Fruit fly (Drosophila melanogaster) whole organism, embryonic: Measurements from ENCODE around the gene moody.

Source experiments
- Abd-B ChIP-seq: fragments of 200-800 bp; sonication (Bioruptor generic); optimal IDR thresholded peaks from 2 replicates; lab custom pipeline; 2018; ENCODE audit warnings: missing biosample characterization, mild to moderate bottlenecking, missing genetic modification characterization, moderate library complexity
- Antp ChIP-seq: fragments of 200-800 bp; sonication (Bioruptor generic); optimal IDR thresholded peaks from 3 replicates; lab custom pipeline; 2016; ENCODE audit warnings: missing biosample characterization, missing genetic modification characterization
- CG10267 ChIP-seq: fragments of 200-800 bp; sonication (Bioruptor generic); optimal IDR thresholded peaks from 2 replicates; lab custom pipeline; 2018; ENCODE audit warnings: missing biosample characterization, mild to moderate bottlenecking, missing genetic modification characterization, moderate library complexity
- CG10543 ChIP-seq: fragments of 200-800 bp; sonication (Bioruptor generic); optimal IDR thresholded peaks from 3 replicates; lab custom pipeline; 2017; ENCODE audit warnings: missing biosample characterization, mild to moderate bottlenecking, missing genetic modification characterization, moderate library complexity
- CG11247 ChIP-seq: fragments of 200-800 bp; sonication (Bioruptor generic); IDR thresholded peaks from 2 replicates; pipeline ENCODE4 v1.3.6; 2022; ENCODE audit warnings: missing biosample characterization, missing genetic modification characterization
- CG11696 ChIP-seq: fragments of 200-800 bp; sonication (Bioruptor generic); IDR thresholded peaks from 2 replicates; pipeline ENCODE4 v1.3.6; 2022; ENCODE audit warnings: missing biosample characterization, missing genetic modification characterization
- CG12219 ChIP-seq: fragments of 200-800 bp; sonication (Bioruptor generic); optimal IDR thresholded peaks from 3 replicates; lab custom pipeline; 2018; ENCODE audit warnings: missing biosample characterization, mild to moderate bottlenecking, missing genetic modification characterization
- CG12299 ChIP-seq: fragments of 200-800 bp; sonication (Bioruptor generic); optimal IDR thresholded peaks from 2 replicates; lab custom pipeline; 2018; ENCODE audit warnings: missing biosample characterization, mild to moderate bottlenecking, missing genetic modification characterization
- CG15011 ChIP-seq: fragments of 200-800 bp; sonication (Bioruptor generic); optimal IDR thresholded peaks from 3 replicates; lab custom pipeline; 2018; ENCODE audit warnings: missing biosample characterization, mild to moderate bottlenecking, missing genetic modification characterization
- CG17612 ChIP-seq: fragments of 200-800 bp; sonication (Bioruptor generic); IDR thresholded peaks from 2 replicates; pipeline ENCODE4 v1.3.6; 2022; ENCODE audit warnings: missing biosample characterization, missing genetic modification characterization
- CG2116 ChIP-seq: fragments of 200-800 bp; sonication (Bioruptor generic); optimal IDR thresholded peaks from 3 replicates; lab custom pipeline; 2018; ENCODE audit warnings: missing biosample characterization, mild to moderate bottlenecking, missing genetic modification characterization
- CG2712 ChIP-seq: fragments of 200-800 bp; optimal IDR thresholded peaks from 3 replicates; lab custom pipeline; 2019; ENCODE audit warnings: missing biosample characterization, mild to moderate bottlenecking, missing genetic modification characterization, moderate library complexity
- CG3163 ChIP-seq: fragments of 200-800 bp; sonication (Bioruptor generic); optimal IDR thresholded peaks from 3 replicates; lab custom pipeline; 2016; ENCODE audit warnings: missing biosample characterization, missing genetic modification characterization
- CG34376 ChIP-seq: fragments of 200-800 bp; sonication (Bioruptor generic); optimal IDR thresholded peaks from 2 replicates; lab custom pipeline; 2018; ENCODE audit warnings: missing biosample characterization, mild to moderate bottlenecking, missing genetic modification characterization
- CG43689 ChIP-seq: fragments of 200-800 bp; sonication (Bioruptor generic); IDR thresholded peaks from 2 replicates; pipeline ENCODE4 v1.3.6; 2022; ENCODE audit warnings: missing biosample characterization, missing genetic modification characterization
- CG6689 ChIP-seq: fragments of 200-800 bp; sonication (Bioruptor generic); IDR thresholded peaks from 2 replicates; pipeline ENCODE4 v1.3.6; 2022; ENCODE audit warnings: missing biosample characterization, missing genetic modification characterization
- CG6765 ChIP-seq: fragments of 200-800 bp; sonication (Bioruptor generic); optimal IDR thresholded peaks from 3 replicates; lab custom pipeline; 2017; ENCODE audit warnings: missing biosample characterization, mild to moderate bottlenecking, missing genetic modification characterization
- CG7987 ChIP-seq: fragments of 200-800 bp; sonication (Bioruptor generic); optimal IDR thresholded peaks from 2 replicates; lab custom pipeline; 2018; ENCODE audit warnings: missing biosample characterization, mild to moderate bottlenecking, missing genetic modification characterization, moderate library complexity
- CrebB ChIP-seq: fragments of 200-800 bp; sonication (Bioruptor generic); optimal IDR thresholded peaks from 3 replicates; lab custom pipeline; 2018; ENCODE audit warnings: missing biosample characterization, mild to moderate bottlenecking, missing genetic modification characterization
- Dfd ChIP-seq, 2 experiments: fragments of >200 bp; optimal IDR thresholded peaks; 2 replicates each; lab custom pipeline; 2017; ENCODE audit warnings: missing biosample characterization in 2 of 2, missing genetic modification characterization in 2 of 2
- HLH3B ChIP-seq: fragments of 200-800 bp; sonication (Bioruptor generic); IDR thresholded peaks from 2 replicates; pipeline ENCODE4 v1.3.6; 2022; ENCODE audit warnings: missing biosample characterization, missing genetic modification characterization
- Hr78 ChIP-seq, 2 experiments: fragments of 200-800 bp in 1 of 2; fragments of >200 bp in 1 of 2; sonication (Bioruptor generic) in 1 of 2; optimal IDR thresholded peaks; 2 replicates each; lab custom pipeline; 2017 to 2019; ENCODE audit warnings: missing biosample characterization in 2 of 2, missing genetic modification characterization in 2 of 2, mild to moderate bottlenecking in 1 of 2, moderate library complexity in 1 of 2
- Kr ChIP-seq: fragments of 200-800 bp; sonication (Bioruptor generic); optimal IDR thresholded peaks from 2 replicates; lab custom pipeline; 2017; ENCODE audit warnings: missing biosample characterization, mild to moderate bottlenecking, missing genetic modification characterization
- NFAT ChIP-seq: fragments of 200-800 bp; sonication (Bioruptor generic); IDR thresholded peaks from 2 replicates; pipeline ENCODE4 v1.3.6; 2022; ENCODE audit warnings: missing biosample characterization, missing genetic modification characterization
- Nf-YC ChIP-seq: fragments of 200-800 bp; optimal IDR thresholded peaks from 3 replicates; lab custom pipeline; 2019; ENCODE audit warnings: missing biosample characterization, mild to moderate bottlenecking, missing genetic modification characterization, moderate library complexity
- Ptx1 ChIP-seq: fragments of 200-800 bp; sonication (Bioruptor generic); IDR thresholded peaks from 2 replicates; pipeline ENCODE4 v1.3.6; 2022; ENCODE audit warnings: missing biosample characterization, missing genetic modification characterization
- Scr ChIP-seq: fragments of 200-800 bp; sonication (Bioruptor generic); IDR thresholded peaks from 2 replicates; pipeline ENCODE4 v1.3.6; 2022; ENCODE audit warnings: missing biosample characterization, missing genetic modification characterization; ENCODE audit not compliant: partially characterized antibody
- Sin3A ChIP-seq: fragments of >200 bp; optimal IDR thresholded peaks from 2 replicates; lab custom pipeline; 2018
- Spps ChIP-seq: fragments of 200-800 bp; sonication (Bioruptor generic); optimal IDR thresholded peaks from 2 replicates; lab custom pipeline; 2018; ENCODE audit warnings: missing biosample characterization, mild to moderate bottlenecking, missing genetic modification characterization
- Ssrp ChIP-seq: fragments of 200-800 bp; sonication (Bioruptor generic); optimal IDR thresholded peaks from 2 replicates; lab custom pipeline; 2018; ENCODE audit warnings: missing biosample characterization, mild to moderate bottlenecking, missing genetic modification characterization, moderate library complexity
- ato ChIP-seq: fragments of 200-800 bp; sonication (Bioruptor generic); IDR thresholded peaks from 2 replicates; pipeline ENCODE4 v1.3.6; 2022; ENCODE audit warnings: missing biosample characterization, missing genetic modification characterization; ENCODE audit not compliant: partially characterized antibody
- bbx ChIP-seq: fragments of 200-800 bp; sonication (Bioruptor generic); IDR thresholded peaks from 2 replicates; pipeline ENCODE4 v1.3.6; 2022; ENCODE audit warnings: missing biosample characterization, missing genetic modification characterization; ENCODE audit not compliant: partially characterized antibody
- bowl ChIP-seq: fragments of 200-800 bp; sonication (Bioruptor generic); IDR thresholded peaks from 2 replicates; pipeline ENCODE4 v1.3.6; 2022; ENCODE audit warnings: missing biosample characterization, missing genetic modification characterization
- cato ChIP-seq: fragments of 200-800 bp; sonication (Bioruptor generic); optimal IDR thresholded peaks from 2 replicates; lab custom pipeline; 2016; ENCODE audit warnings: missing biosample characterization, missing genetic modification characterization, borderline replicate concordance
- crp ChIP-seq, 2 experiments: fragments of 200-800 bp; sonication (Bioruptor generic); optimal IDR thresholded peaks; 2 replicates in 1 of 2; 3 replicates in 1 of 2; lab custom pipeline; 2017; ENCODE audit warnings: missing biosample characterization in 2 of 2, missing genetic modification characterization in 2 of 2, mild to moderate bottlenecking in 1 of 2, moderate library complexity in 1 of 2
- cwo ChIP-seq: fragments of 200-800 bp; sonication (Bioruptor generic); optimal IDR thresholded peaks from 3 replicates; lab custom pipeline; 2017; ENCODE audit warnings: missing biosample characterization, missing genetic modification characterization, mild to moderate bottlenecking, moderate library complexity, missing genetic modification reagents
- dimm ChIP-seq: fragments of 200-800 bp; sonication (Bioruptor generic); IDR thresholded peaks from 2 replicates; pipeline ENCODE4 v1.3.6; 2022; ENCODE audit warnings: missing biosample characterization, missing genetic modification characterization
- dm ChIP-seq: fragments of 200-800 bp; sonication (Bioruptor generic); optimal IDR thresholded peaks from 3 replicates; lab custom pipeline; 2016; ENCODE audit warnings: missing biosample characterization, missing genetic modification characterization
- fru ChIP-seq: fragments of >200 bp; optimal IDR thresholded peaks from 2 replicates; lab custom pipeline; 2017
- ham ChIP-seq: fragments of 200-800 bp; sonication (Bioruptor generic); IDR thresholded peaks from 2 replicates; pipeline ENCODE4 v1.3.6; 2022; ENCODE audit warnings: missing biosample characterization, missing genetic modification characterization
- lola ChIP-seq, 3 experiments: fragments of >200 bp in 2 of 3; fragments of 200-800 bp in 1 of 3; sonication (Bioruptor generic) in 1 of 3; optimal IDR thresholded peaks; 2 replicates each; lab custom pipeline; 2017 to 2019; ENCODE audit warnings: missing biosample characterization in 3 of 3, missing genetic modification characterization in 3 of 3, mild to moderate bottlenecking in 1 of 3, moderate library complexity in 1 of 3
- mld ChIP-seq: fragments of 200-800 bp; sonication (Bioruptor generic); IDR thresholded peaks from 3 replicates; pipeline ENCODE4 v1.3.6; 2022; ENCODE audit warnings: missing biosample characterization, missing genetic modification characterization; ENCODE audit not compliant: partially characterized antibody
- org-1 ChIP-seq: fragments of 200-800 bp; sonication (Bioruptor generic); optimal IDR thresholded peaks from 2 replicates; lab custom pipeline; 2017; ENCODE audit warnings: missing biosample characterization, missing genetic modification characterization
- repo ChIP-seq: fragments of 200-800 bp; sonication (Bioruptor generic); optimal IDR thresholded peaks from 2 replicates; lab custom pipeline; 2016; ENCODE audit warnings: missing biosample characterization, missing genetic modification characterization
- ro ChIP-seq: fragments of 200-800 bp; sonication (Bioruptor generic); IDR thresholded peaks from 2 replicates; pipeline ENCODE4 v1.3.6; 2022; ENCODE audit warnings: missing biosample characterization, missing genetic modification characterization
- sna ChIP-seq: fragments of 200-800 bp; sonication (Bioruptor generic); IDR thresholded peaks from 2 replicates; pipeline ENCODE4 v1.3.6; 2022; ENCODE audit warnings: missing biosample characterization, missing genetic modification characterization; ENCODE audit not compliant: partially characterized antibody
- sqz ChIP-seq: fragments of 200-800 bp; sonication (Bioruptor generic); optimal IDR thresholded peaks from 3 replicates; lab custom pipeline; 2018; ENCODE audit warnings: missing biosample characterization, mild to moderate bottlenecking, missing genetic modification characterization
- toy ChIP-seq: fragments of 200-800 bp; sonication (Bioruptor generic); IDR thresholded peaks from 2 replicates; pipeline ENCODE4 v1.3.6; 2022; ENCODE audit warnings: missing biosample characterization, missing genetic modification characterization
- tup ChIP-seq: fragments of 200-800 bp; sonication (Bioruptor generic); optimal IDR thresholded peaks from 2 replicates; lab custom pipeline; 2016; ENCODE audit warnings: missing biosample characterization, mild to moderate bottlenecking, missing genetic modification characterization, moderate library complexity

Gene moody

DNA sequence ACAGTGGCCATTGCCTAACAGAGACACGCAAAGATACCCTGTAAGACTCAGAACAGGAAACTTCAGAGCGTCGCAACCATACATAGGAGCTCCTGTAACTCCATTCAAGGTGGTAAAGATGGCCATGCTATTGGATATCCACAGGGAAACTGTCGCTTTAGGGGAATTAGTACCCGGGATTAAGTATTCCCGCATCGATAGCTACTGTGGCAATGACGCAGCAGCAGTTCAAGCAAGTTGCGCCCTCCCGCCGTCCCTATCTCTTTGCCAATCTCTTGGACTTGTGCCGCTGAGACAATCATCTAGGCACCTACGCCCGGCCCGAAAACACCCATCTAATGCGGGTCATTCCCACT, 20.8 kb upstream of the moody start (continued):
- no peak for TF ChIP-seq sqz (GFP tag; lab: Kevin White, UChicago)
- no peak for TF ChIP-seq dm
- TF ChIP-seq tup (GFP tag; lab: Kevin White, UChicago): no peak
- TF ChIP-seq CG10543 (GFP tag; lab: Kevin White, UChicago): peak; percentile 84
- no peak for TF ChIP-seq CG15011 (GFP tag; lab: Kevin White, UChicago)
- TF ChIP-seq cato (GFP tag; lab: Kevin White, UChicago): no peak
- TF ChIP-seq Scr (GFP tag; lab: Robert Waterston, UW): no peak
- no peak for TF ChIP-seq fru (lab: Kevin White, UChicago)
- no peak; the same call in 1 of the 2 replicates for TF ChIP-seq ham (GFP tag; lab: Robert Waterston, UW)
- peak in 1 of 3 experiments; percentile 5 for TF ChIP-seq lola (GFP tag; optimal IDR thresholded peaks at IDR 0.05; lab: Kevin White, UChicago)
- TF ChIP-seq org-1 (GFP tag; lab: Kevin White, UChicago): peak; percentile 56
- TF ChIP-seq toy (GFP tag; lab: Robert Waterston, UW): peak; percentile 57; the same call in 1 of the 2 replicates
- TF ChIP-seq CG12219 (GFP tag; lab: Kevin White, UChicago): peak; percentile 48
- TF ChIP-seq CG10267 (tag; lab: Kevin White, UChicago): peak; percentile 15
- TF ChIP-seq Spps (tag; lab: Kevin White, UChicago): no peak
- TF ChIP-seq bbx (GFP tag; lab: Robert Waterston, UW): no peak
- no peak for TF ChIP-seq Dfd (GFP tag; optimal IDR thresholded peaks at IDR 0.05; lab: Kevin White, UChicago)
- TF ChIP-seq CG34376 (GFP tag; lab: Kevin White, UChicago): peak; percentile 33
- TF ChIP-seq HLH3B (GFP tag; lab: Robert Waterston, UW): peak; percentile 71
- TF ChIP-seq ato (GFP tag; lab: Robert Waterston, UW): no peak
- TF ChIP-seq CG2712 (tag; lab: Kevin White, UChicago): peak; percentile 48
- no peak for TF ChIP-seq repo (GFP tag; lab: Kevin White, UChicago)
- peak; percentile 42 for TF ChIP-seq CG7987
- no peak for TF ChIP-seq sna (GFP tag; lab: Robert Waterston, UW)
- no peak for TF ChIP-seq CG2116 (GFP tag; lab: Kevin White, UChicago)
- peak; percentile 65 for TF ChIP-seq cwo (GFP tag; lab: Kevin White, UChicago)
- TF ChIP-seq CG43689 (GFP tag; lab: Robert Waterston, UW): no peak
- no peak for TF ChIP-seq CG12299 (tag; lab: Kevin White, UChicago)
- peak; percentile 85 for TF ChIP-seq Ptx1 (GFP tag; lab: Robert Waterston, UW)
- TF ChIP-seq Abd-B (GFP tag; lab: Kevin White, UChicago): peak; percentile 15
- TF ChIP-seq crp (GFP tag; optimal IDR thresholded peaks at IDR 0.05; lab: Kevin White, UChicago): no peak
- no peak for TF ChIP-seq mld
- peak; percentile 65 for TF ChIP-seq Nf-YC
- 0 out of 2 replicates have a peak, but pooled peaks have one; percentile 23 for TF ChIP-seq dimm (GFP tag; lab: Robert Waterston, UW)
- no peak for TF ChIP-seq Kr (GFP tag; lab: Kevin White, UChicago)
- peak; percentile 81 for TF ChIP-seq Antp (GFP tag; lab: Kevin White, UChicago)
- TF ChIP-seq CG11696 (GFP tag; lab: Robert Waterston, UW): peak; percentile 41; the same call in 1 of the 2 replicates
- TF ChIP-seq CG3163 (GFP tag; lab: Kevin White, UChicago): peak; percentile 46
- TF ChIP-seq Hr78 (GFP tag; optimal IDR thresholded peaks at IDR 0.05; lab: Kevin White, UChicago): peak in 1 of 2 experiments; percentile 24
- TF ChIP-seq bowl (GFP tag; lab: Robert Waterston, UW): no peak
- peak; percentile 19 for TF ChIP-seq Ssrp
- no peak for TF ChIP-seq Sin3A (lab: Kevin White, UChicago)
- TF ChIP-seq NFAT (GFP tag; lab: Robert Waterston, UW): peak; percentile 68
- no peak for TF ChIP-seq CrebB (tag; lab: Kevin White, UChicago)
- 0 out of 2 replicates have a peak, but pooled peaks have one; percentile 44 for TF ChIP-seq ro (GFP tag; lab: Robert Waterston, UW)
- no peak for TF ChIP-seq CG17612 (GFP tag; lab: Robert Waterston, UW)
- TF ChIP-seq CG6765: no peak
- peak; percentile 61 for TF ChIP-seq CG6689 (GFP tag; lab: Robert Waterston, UW)
- TF ChIP-seq CG11247 (GFP tag; lab: Robert Waterston, UW): peak; percentile 55
- TF ChIP-seq, all 482 proteins: peak for 284
